Fruit fly (Drosophila melanogaster) whole organism, adult: ENCODE data around the gene CG32024.

Experiments
- CG11617 ChIP-seq: fragments of 200-800 bp; sonication (Bioruptor generic); optimal IDR thresholded peaks from 2 replicates; lab custom pipeline; 2017; ENCODE audit warnings: mild to moderate bottlenecking, missing biosample characterization, missing genetic modification reagents, missing genetic modification characterization
- CG12768 ChIP-seq: fragments of 200-800 bp; sonication (Bioruptor generic); optimal IDR thresholded peaks from 2 replicates; lab custom pipeline; 2017; ENCODE audit warnings: missing biosample characterization, missing genetic modification characterization, mild to moderate bottlenecking, moderate library complexity, missing genetic modification reagents
- CG14711 ChIP-seq: fragments of 200-800 bp; sonication (Bioruptor generic); optimal IDR thresholded peaks from 2 replicates; lab custom pipeline; 2018; ENCODE audit warnings: missing biosample characterization, mild to moderate bottlenecking, missing genetic modification characterization, moderate library complexity
- CG1620 ChIP-seq: fragments of 200-800 bp; sonication (Bioruptor generic); optimal IDR thresholded peaks from 2 replicates; lab custom pipeline; 2016; ENCODE audit warnings: missing biosample characterization, missing genetic modification characterization
- CG33017 ChIP-seq: fragments of 200-800 bp; sonication (Bioruptor generic); optimal IDR thresholded peaks from 2 replicates; lab custom pipeline; 2018; ENCODE audit warnings: missing biosample characterization, mild to moderate bottlenecking, missing genetic modification characterization, moderate library complexity
- CG5204 ChIP-seq: fragments of 200-800 bp; sonication (Bioruptor generic); optimal IDR thresholded peaks from 2 replicates; lab custom pipeline; 2016; ENCODE audit warnings: missing biosample characterization, missing genetic modification characterization
- CG7045 ChIP-seq: fragments of 200-800 bp; sonication (Bioruptor generic); optimal IDR thresholded peaks from 2 replicates; lab custom pipeline; 2017; ENCODE audit warnings: missing biosample characterization, mild to moderate bottlenecking, missing genetic modification characterization
- CG7101 ChIP-seq: fragments of 200-800 bp; sonication (Bioruptor generic); optimal IDR thresholded peaks from 2 replicates; lab custom pipeline; 2018; ENCODE audit warnings: missing biosample characterization, mild to moderate bottlenecking, missing genetic modification characterization, moderate library complexity
- Clk ChIP-seq: fragments of 200-800 bp; sonication (Bioruptor generic); optimal IDR thresholded peaks from 2 replicates; lab custom pipeline; 2017; ENCODE audit warnings: missing biosample characterization, missing genetic modification characterization
- Crg-1 ChIP-seq: fragments of 200-800 bp; sonication (Bioruptor generic); optimal IDR thresholded peaks from 2 replicates; lab custom pipeline; 2016; ENCODE audit warnings: missing biosample characterization, missing genetic modification characterization
- Hr96 ChIP-seq: fragments of 200-800 bp; sonication (Bioruptor generic); optimal IDR thresholded peaks from 2 replicates; lab custom pipeline; 2016; ENCODE audit warnings: missing biosample characterization, missing genetic modification characterization
- Mnt ChIP-seq: fragments of 200-800 bp; sonication (Bioruptor generic); optimal IDR thresholded peaks from 2 replicates; lab custom pipeline; 2016; ENCODE audit warnings: missing biosample characterization, mild to moderate bottlenecking, missing genetic modification characterization
- bab1 ChIP-seq: fragments of 200-800 bp; sonication (Bioruptor generic); optimal IDR thresholded peaks from 3 replicates; lab custom pipeline; 2019; ENCODE audit warnings: missing biosample characterization, mild to moderate bottlenecking, missing genetic modification characterization, moderate library complexity
- cic ChIP-seq: fragments of 200-800 bp; sonication (Bioruptor generic); optimal IDR thresholded peaks from 2 replicates; lab custom pipeline; 2017; ENCODE audit warnings: missing biosample characterization, mild to moderate bottlenecking, missing genetic modification characterization, moderate library complexity
- cnc ChIP-seq, 2 experiments: fragments of >200 bp; optimal IDR thresholded peaks; 2 replicates each; lab custom pipeline; 2017
- kay ChIP-seq: fragments of 200-800 bp; sonication (Bioruptor generic); peaks from one replicate; lab custom pipeline; 2016; ENCODE audit warnings: missing biosample characterization, missing genetic modification characterization, borderline replicate concordance
- ovo ChIP-seq: fragments of 200-800 bp; sonication (Bioruptor generic); optimal IDR thresholded peaks from 2 replicates; lab custom pipeline; 2016; ENCODE audit warnings: missing biosample characterization, missing genetic modification characterization
- pad ChIP-seq: fragments of 200-800 bp; sonication (Bioruptor generic); optimal IDR thresholded peaks from 3 replicates; lab custom pipeline; 2017; ENCODE audit warnings: missing biosample characterization, missing genetic modification characterization, mild to moderate bottlenecking, moderate library complexity, missing genetic modification reagents
- tj ChIP-seq: fragments of 200-800 bp; sonication (Bioruptor generic); optimal IDR thresholded peaks from 3 replicates; lab custom pipeline; 2017; ENCODE audit warnings: missing biosample characterization, mild to moderate bottlenecking, missing genetic modification characterization, moderate library complexity
- toe ChIP-seq: fragments of 200-800 bp; sonication (Bioruptor generic); optimal IDR thresholded peaks from 2 replicates; lab custom pipeline; 2016; ENCODE audit warnings: missing biosample characterization, missing genetic modification characterization

CG32024 gene

DNA sequence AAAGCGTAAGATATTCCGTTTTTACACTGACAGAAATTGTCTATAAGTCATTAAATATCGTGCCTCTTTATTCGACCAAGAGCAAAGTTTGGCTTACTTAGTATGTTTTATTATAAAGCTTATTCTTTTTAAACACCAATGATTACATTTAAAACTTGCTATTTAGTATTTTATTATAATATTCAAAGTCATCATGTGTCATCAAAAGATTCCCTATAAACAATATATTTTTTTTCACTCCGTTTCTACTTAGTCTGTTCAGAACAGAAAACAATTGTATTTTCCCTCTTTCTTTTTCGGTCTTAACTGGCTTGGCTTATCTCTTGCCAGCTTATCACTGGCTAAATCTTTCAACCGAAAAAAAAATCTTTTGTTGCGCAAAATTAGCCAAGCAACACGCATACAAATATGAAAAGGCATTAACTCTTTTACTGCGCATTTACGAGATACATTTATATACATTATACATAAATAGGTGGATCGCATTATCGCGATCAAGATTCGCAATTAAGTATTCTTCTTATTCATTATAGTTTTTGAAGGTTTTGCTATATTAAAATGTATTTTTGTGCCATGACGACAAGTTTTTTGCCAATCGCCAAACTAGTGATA is 30.0 kb upstream of the CG32024 start:
- peak; percentile 89 for TF ChIP-seq kay (GFP tag; lab: Kevin White, UChicago)
- no peak for TF ChIP-seq tj

DNA sequence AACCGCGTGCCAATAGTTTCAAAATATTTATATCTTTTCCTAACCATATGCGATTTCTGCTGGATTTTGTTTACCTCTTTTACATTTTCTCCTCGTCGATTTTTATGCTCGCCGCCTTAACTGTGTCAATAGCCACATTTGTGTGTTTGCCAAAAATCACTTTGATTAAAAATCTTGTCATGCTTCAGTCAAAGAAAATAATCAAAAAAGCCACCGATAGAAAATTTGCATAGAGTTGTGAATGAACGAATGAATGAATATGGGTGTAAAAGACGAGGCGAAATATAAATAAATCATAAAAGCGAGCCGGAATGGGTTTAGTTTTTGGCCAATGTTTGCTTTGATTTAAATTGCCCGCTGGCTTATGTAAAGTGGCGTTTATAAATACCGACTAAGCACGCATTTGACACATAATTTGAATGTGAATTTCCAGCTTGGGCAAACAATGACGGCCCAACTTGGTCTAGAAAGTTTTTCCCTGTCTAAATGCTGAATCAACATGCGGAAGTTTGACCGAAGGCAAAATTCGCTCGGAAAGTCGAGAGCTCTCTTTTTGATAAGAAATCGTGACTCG is 26.6 kb upstream of the CG32024 start:
- TF ChIP-seq pad (GFP tag; lab: Kevin White, UChicago) (no peak), kay (GFP tag; lab: Kevin White, UChicago) (peak; percentile 52), CG33017 (no peak), CG1620 (GFP tag; lab: Kevin White, UChicago) (no peak), toe (no peak)

- TF ChIP-seq bab1 (GFP tag; lab: Kevin White, UChicago) = peak; percentile 16
- no peak for TF ChIP-seq CG5204
- no peak for TF ChIP-seq kay (GFP tag; lab: Kevin White, UChicago)
- no peak for TF ChIP-seq Crg-1 (GFP tag; lab: Kevin White, UChicago)
Measured at dm6 chr3L:8781993-8782392, 25.4 kb upstream of the CG32024 start.

DNA sequence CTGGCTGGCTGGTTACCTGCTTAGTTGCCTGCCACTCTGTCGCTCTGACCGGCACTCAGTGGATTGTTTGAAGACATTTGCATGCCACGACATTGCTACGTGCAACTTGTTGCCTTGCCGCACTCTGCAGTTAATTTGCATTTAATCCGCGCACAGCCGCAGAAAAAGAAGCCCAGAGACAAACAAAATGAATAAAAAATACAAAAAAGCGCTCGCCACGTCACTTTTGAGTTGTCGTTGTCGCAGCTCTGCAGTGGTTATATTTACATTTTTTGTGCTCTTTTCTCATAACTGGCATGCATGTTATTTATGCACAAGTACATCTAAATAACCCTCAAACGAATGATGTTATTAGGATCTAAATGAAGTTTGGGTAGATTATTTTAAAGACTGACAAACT is 24.1 kb upstream of the CG32024 start:
- no peak for TF ChIP-seq cic (GFP tag; lab: Kevin White, UChicago)
- TF ChIP-seq toe = no peak
- no peak for TF ChIP-seq CG12768 (GFP tag; lab: Kevin White, UChicago)
- no peak for TF ChIP-seq Mnt
- no peak for TF ChIP-seq Clk (GFP tag; lab: Kevin White, UChicago)
- no peak for TF ChIP-seq CG1620 (GFP tag; lab: Kevin White, UChicago)
- no peak for TF ChIP-seq CG7101 (tag; lab: Kevin White, UChicago)
- no peak for TF ChIP-seq CG7045 (GFP tag; lab: Kevin White, UChicago)
- no peak for TF ChIP-seq kay (GFP tag; lab: Kevin White, UChicago)
- no peak for TF ChIP-seq CG33017
- no peak for TF ChIP-seq CG14711 (tag; lab: Kevin White, UChicago)
- no peak for TF ChIP-seq CG5204
- TF ChIP-seq pad (GFP tag; lab: Kevin White, UChicago) = no peak
- no peak for TF ChIP-seq ovo (GFP tag; lab: Kevin White, UChicago)
- no peak for TF ChIP-seq bab1 (GFP tag; lab: Kevin White, UChicago)
- no peak for TF ChIP-seq tj

dm6 chr3L:8787240-8787639 is 20.2 kb upstream of the CG32024 start:
- TF ChIP-seq kay (GFP tag; lab: Kevin White, UChicago) (no peak), cic (GFP tag; lab: Kevin White, UChicago) (no peak), bab1 (GFP tag; lab: Kevin White, UChicago) (peak; percentile 28)

DNA sequence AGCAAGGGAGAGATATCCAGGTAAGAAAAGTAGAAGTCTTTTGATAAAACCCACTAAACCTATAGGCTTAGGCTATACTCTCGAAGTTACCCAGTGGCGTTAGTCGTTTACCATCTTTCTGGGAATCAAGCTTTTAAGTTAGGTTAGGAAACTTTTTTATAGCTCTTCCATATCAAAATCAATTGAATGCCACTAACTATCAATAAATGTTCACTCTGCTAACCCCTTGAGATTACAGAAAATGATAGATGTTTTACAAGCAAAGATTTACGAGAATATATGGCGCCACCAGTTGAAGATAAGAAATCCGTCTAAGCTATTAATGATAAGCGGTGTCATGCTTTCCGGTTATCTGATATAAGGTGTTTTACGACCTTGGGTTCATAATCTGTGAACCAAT is 19.7 kb upstream of the CG32024 start:
- TF ChIP-seq CG12768 (GFP tag; lab: Kevin White, UChicago) (peak; percentile 17), Clk (GFP tag; lab: Kevin White, UChicago) (no peak), cic (GFP tag; lab: Kevin White, UChicago) (peak; percentile 81), CG7045 (GFP tag; lab: Kevin White, UChicago) (no peak), bab1 (GFP tag; lab: Kevin White, UChicago) (no peak), CG11617 (no peak), CG33017 (peak; percentile 48), cnc (optimal IDR thresholded peaks at IDR 0.05; lab: Kevin White, UChicago) (no peak), CG1620 (GFP tag; lab: Kevin White, UChicago) (no peak), CG7101 (tag; lab: Kevin White, UChicago) (no peak)

DNA sequence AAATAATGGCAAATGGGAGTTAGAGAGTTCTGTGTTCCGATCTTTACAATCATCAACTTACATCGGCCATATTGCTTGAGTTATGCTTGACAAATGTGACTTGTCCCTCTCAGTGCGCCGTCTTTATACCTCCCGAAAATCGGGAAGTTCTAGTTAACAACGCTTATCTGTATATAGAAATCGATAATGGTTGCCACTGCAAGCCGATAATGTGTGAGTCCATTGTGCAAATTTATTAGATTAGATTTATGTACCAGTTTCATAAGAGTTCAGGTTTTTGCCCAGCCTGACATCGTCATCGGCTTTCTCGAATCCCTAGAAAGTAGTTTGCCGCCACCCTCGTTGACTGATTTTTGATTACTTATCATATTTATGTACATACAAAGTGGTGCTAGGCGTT is 19.0 kb upstream of the CG32024 start, which contains the start of gene Acbp5:
Gene Acbp5 (minus strand): TSS at position 101 of the 400 bp plus-strand sequence.
- no peak for TF ChIP-seq ovo (GFP tag; lab: Kevin White, UChicago)
- TF ChIP-seq CG1620 (GFP tag; lab: Kevin White, UChicago) = no peak
- no peak for TF ChIP-seq toe
- no peak for TF ChIP-seq cnc (optimal IDR thresholded peaks at IDR 0.05; lab: Kevin White, UChicago)
- TF ChIP-seq CG12768 (GFP tag; lab: Kevin White, UChicago) = no peak
- no peak for TF ChIP-seq CG7045 (GFP tag; lab: Kevin White, UChicago)
- no peak for TF ChIP-seq CG5204
- no peak for TF ChIP-seq tj

DNA sequence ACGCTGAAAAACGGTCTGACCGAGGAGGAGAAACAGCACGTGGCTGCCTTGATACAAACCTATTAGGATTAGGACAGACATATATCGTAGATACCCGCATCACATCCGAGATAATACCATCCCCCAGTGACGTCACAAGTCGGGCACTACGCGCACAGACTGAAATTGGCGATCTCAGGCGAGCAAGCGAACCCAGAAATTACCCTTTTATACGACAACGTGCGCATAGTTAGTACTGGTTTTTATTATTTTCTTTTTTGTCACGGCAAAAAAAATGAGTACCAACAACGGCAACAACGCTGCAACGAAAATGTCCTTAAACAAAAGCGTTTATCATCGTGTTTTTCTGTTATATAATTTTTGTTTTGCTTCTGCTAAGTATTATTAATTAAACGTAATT is 9.3 kb upstream of the CG32024 start:
- TF ChIP-seq Hr96 (GFP tag; lab: Kevin White, UChicago) (no peak), CG1620 (GFP tag; lab: Kevin White, UChicago) (no peak), cnc (optimal IDR thresholded peaks at IDR 0.05; lab: Kevin White, UChicago) (no peak), CG11617 (no peak), kay (GFP tag; lab: Kevin White, UChicago) (no peak), CG7045 (GFP tag; lab: Kevin White, UChicago) (no peak), Crg-1 (GFP tag; lab: Kevin White, UChicago) (no peak), pad (GFP tag; lab: Kevin White, UChicago) (no peak), bab1 (GFP tag; lab: Kevin White, UChicago) (no peak), CG12768 (GFP tag; lab: Kevin White, UChicago) (no peak), tj (no peak), CG33017 (no peak), toe (no peak), CG14711 (tag; lab: Kevin White, UChicago) (no peak), ovo (GFP tag; lab: Kevin White, UChicago) (no peak), CG7101 (tag; lab: Kevin White, UChicago) (no peak), Mnt (no peak), cic (GFP tag; lab: Kevin White, UChicago) (no peak), CG5204 (no peak), Clk (GFP tag; lab: Kevin White, UChicago) (no peak)
